Worm (Caenorhabditis elegans): ENCODE results near the gene tat-1.

DNA sequence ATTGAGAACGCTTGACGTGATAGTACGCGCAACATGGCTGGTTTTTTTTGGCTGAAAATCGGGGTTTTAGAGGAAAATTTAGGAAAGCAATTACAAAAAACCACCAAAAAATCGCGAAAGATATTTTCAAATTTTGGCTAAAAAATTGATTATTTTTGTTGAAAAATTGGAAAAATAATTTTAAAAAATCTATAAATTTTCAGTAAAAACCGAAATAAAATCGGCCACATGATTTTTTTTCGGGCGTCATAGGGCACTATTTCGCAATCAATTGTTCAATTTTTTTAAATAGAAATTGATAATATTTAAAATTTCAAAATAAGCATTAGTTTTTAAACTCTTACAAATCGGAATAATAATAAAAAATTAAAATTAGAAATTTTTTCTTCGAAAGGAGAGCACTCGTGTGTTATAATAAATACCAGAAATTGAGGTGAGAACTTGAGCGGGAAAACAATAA is 47.7 kb downstream of the tat-1 start, which contains the start of gene glrx-5:
- TF ChIP-seq odd-2 (tag; optimal IDR thresholded peaks at IDR 0.05) (no peak), ama-1 (optimal IDR thresholded peaks at IDR 0.05) (no peak), Y22D7AL.16 (tag; optimal IDR thresholded peaks at IDR 0.05) (no peak), K02D7.2 (tag; optimal IDR thresholded peaks at IDR 0.05) (no peak), pax-1 (tag; optimal IDR thresholded peaks at IDR 0.05) (no peak)

All from whole organism, late embryonic.